Fruit fly (Drosophila melanogaster) whole organism, embryonic: ENCODE measurements around the gene Gr63a.
A peak's percentile ranks its signal among the peaks of the same experiment; 100 is the strongest.

Source experiments
- Atf-2 ChIP-seq: fragments of 200-800 bp; sonication (Bioruptor generic); optimal IDR thresholded peaks from 2 replicates; lab custom pipeline; 2016; ENCODE audit warnings: missing biosample characterization, missing genetic modification characterization
- B-H1 ChIP-seq: fragments of 200-800 bp; sonication (Bioruptor generic); IDR thresholded peaks from 3 replicates; pipeline ENCODE4 v1.3.6; 2022; ENCODE audit warnings: missing biosample characterization, missing genetic modification characterization
- B-H2 ChIP-seq: fragments of 200-800 bp; sonication (Bioruptor generic); optimal IDR thresholded peaks from 2 replicates; lab custom pipeline; 2018; ENCODE audit warnings: missing biosample characterization, mild to moderate bottlenecking, missing genetic modification characterization
- CG10147 ChIP-seq: fragments of 200-800 bp; sonication (Bioruptor generic); optimal IDR thresholded peaks from 2 replicates; lab custom pipeline; 2019; ENCODE audit warnings: missing biosample characterization, mild to moderate bottlenecking, missing genetic modification characterization, moderate library complexity
- CG10565 ChIP-seq: fragments of 200-800 bp; sonication (Bioruptor generic); optimal IDR thresholded peaks from 3 replicates; lab custom pipeline; 2016; ENCODE audit warnings: missing biosample characterization, mild to moderate bottlenecking, missing genetic modification characterization
- CG11247 ChIP-seq: fragments of 200-800 bp; sonication (Bioruptor generic); IDR thresholded peaks from 2 replicates; pipeline ENCODE4 v1.3.6; 2022; ENCODE audit warnings: missing biosample characterization, missing genetic modification characterization
- CG12299 ChIP-seq: fragments of 200-800 bp; sonication (Bioruptor generic); optimal IDR thresholded peaks from 2 replicates; lab custom pipeline; 2018; ENCODE audit warnings: missing biosample characterization, mild to moderate bottlenecking, missing genetic modification characterization
- CG14710 ChIP-seq: fragments of 200-800 bp; sonication (Bioruptor generic); optimal IDR thresholded peaks from 3 replicates; lab custom pipeline; 2019; ENCODE audit warnings: missing biosample characterization, mild to moderate bottlenecking, missing genetic modification characterization, moderate library complexity
- CG15269 ChIP-seq: fragments of 200-800 bp; sonication (Bioruptor generic); optimal IDR thresholded peaks from 2 replicates; lab custom pipeline; 2018; ENCODE audit warnings: missing biosample characterization, mild to moderate bottlenecking, missing genetic modification characterization, moderate library complexity
- CG1602 ChIP-seq: fragments of 200-800 bp; sonication (Bioruptor generic); optimal IDR thresholded peaks from 3 replicates; lab custom pipeline; 2016; ENCODE audit warnings: missing biosample characterization, missing genetic modification characterization
- CG16813 ChIP-seq: fragments of 200-800 bp; sonication (Bioruptor generic); IDR thresholded peaks from 3 replicates; pipeline ENCODE4 v1.3.6; 2022; ENCODE audit warnings: missing biosample characterization, missing genetic modification characterization; ENCODE audit not compliant: partially characterized antibody
- CG17829 ChIP-seq: fragments of 200-800 bp; optimal IDR thresholded peaks from 2 replicates; lab custom pipeline; 2019; ENCODE audit warnings: missing biosample characterization, mild to moderate bottlenecking, missing genetic modification characterization, moderate library complexity
- CG18262 ChIP-seq: fragments of 200-800 bp; optimal IDR thresholded peaks from 3 replicates; lab custom pipeline; 2019; ENCODE audit warnings: missing biosample characterization, mild to moderate bottlenecking, missing genetic modification characterization, moderate library complexity
- CG3281 ChIP-seq: fragments of 200-800 bp; sonication (Bioruptor generic); optimal IDR thresholded peaks from 3 replicates; lab custom pipeline; 2017; ENCODE audit warnings: missing biosample characterization, mild to moderate bottlenecking, missing genetic modification characterization
- CG33557 ChIP-seq: fragments of 200-800 bp; sonication (Bioruptor generic); optimal IDR thresholded peaks from 2 replicates; lab custom pipeline; 2019; ENCODE audit warnings: missing biosample characterization, mild to moderate bottlenecking, missing genetic modification characterization, moderate library complexity
- CG3838 ChIP-seq: fragments of 200-800 bp; sonication (Bioruptor generic); optimal IDR thresholded peaks from 3 replicates; lab custom pipeline; 2016; ENCODE audit warnings: missing biosample characterization, missing genetic modification characterization
- CG4854 ChIP-seq: fragments of 200-800 bp; sonication (Bioruptor generic); optimal IDR thresholded peaks from 2 replicates; lab custom pipeline; 2016; ENCODE audit warnings: missing biosample characterization, missing genetic modification characterization, inconsistent platforms
- CG7271 ChIP-seq: fragments of 200-800 bp; sonication (Bioruptor generic); optimal IDR thresholded peaks from 2 replicates; lab custom pipeline; 2018; ENCODE audit warnings: missing biosample characterization, mild to moderate bottlenecking, missing genetic modification characterization, moderate library complexity
- CG7357 ChIP-seq: fragments of 200-800 bp; sonication (Bioruptor generic); IDR thresholded peaks from 3 replicates; pipeline ENCODE4 v1.3.6; 2022; ENCODE audit warnings: missing biosample characterization, missing genetic modification characterization
- CG7372 ChIP-seq: fragments of 200-800 bp; sonication (Bioruptor generic); IDR thresholded peaks from 2 replicates; pipeline ENCODE4 v1.3.6; 2022; ENCODE audit warnings: missing biosample characterization, missing genetic modification characterization
- CG9215 ChIP-seq: fragments of 200-800 bp; sonication (Bioruptor generic); IDR thresholded peaks from 2 replicates; pipeline ENCODE4 v1.3.6; 2022; ENCODE audit warnings: missing biosample characterization, missing genetic modification characterization
- D19A ChIP-seq: fragments of 200-800 bp; optimal IDR thresholded peaks from 3 replicates; lab custom pipeline; 2019; ENCODE audit warnings: missing biosample characterization, mild to moderate bottlenecking, missing genetic modification characterization, moderate library complexity
- Dref ChIP-seq: fragments of 200-800 bp; sonication (Bioruptor generic); IDR thresholded peaks from 2 replicates; pipeline ENCODE4 v1.3.6; 2022; ENCODE audit warnings: missing biosample characterization, missing genetic modification characterization
- ERR ChIP-seq: fragments of 200-800 bp; sonication (Bioruptor generic); optimal IDR thresholded peaks from 2 replicates; lab custom pipeline; 2016; ENCODE audit warnings: missing biosample characterization, missing genetic modification characterization
- H2.0 ChIP-seq: fragments of 200-800 bp; sonication (Bioruptor generic); IDR thresholded peaks from 2 replicates; pipeline ENCODE4 v1.3.6; 2022; ENCODE audit warnings: missing biosample characterization, missing genetic modification characterization
- HmgZ ChIP-seq: fragments of 200-800 bp; sonication (Bioruptor generic); optimal IDR thresholded peaks from 2 replicates; lab custom pipeline; 2018; ENCODE audit warnings: missing biosample characterization, mild to moderate bottlenecking, missing genetic modification characterization
- Jarid2 ChIP-seq: fragments of 200-800 bp; sonication (Bioruptor generic); optimal IDR thresholded peaks from 3 replicates; lab custom pipeline; 2017; ENCODE audit warnings: mild to moderate bottlenecking, missing biosample characterization, missing genetic modification reagents, missing genetic modification characterization
- MESR4 ChIP-seq: fragments of 200-800 bp; sonication (Bioruptor generic); optimal IDR thresholded peaks from 2 replicates; lab custom pipeline; 2018; ENCODE audit warnings: missing biosample characterization, mild to moderate bottlenecking, missing genetic modification characterization, moderate library complexity
- Rfx ChIP-seq: fragments of 200-800 bp; sonication (Bioruptor generic); IDR thresholded peaks from 2 replicates; pipeline ENCODE4 v1.3.6; 2022; ENCODE audit warnings: missing biosample characterization, missing genetic modification characterization
- Rx ChIP-seq: fragments of 200-800 bp; sonication (Bioruptor generic); IDR thresholded peaks from 2 replicates; pipeline ENCODE4 v1.3.6; 2022; ENCODE audit warnings: missing biosample characterization, missing genetic modification characterization
- Six4 ChIP-seq: fragments of 200-800 bp; sonication (Bioruptor generic); optimal IDR thresholded peaks from 2 replicates; lab custom pipeline; 2016; ENCODE audit warnings: missing biosample characterization, missing genetic modification characterization
- amos ChIP-seq: fragments of 200-800 bp; sonication (Bioruptor generic); IDR thresholded peaks from 2 replicates; pipeline ENCODE4 v1.3.6; 2022; ENCODE audit warnings: missing biosample characterization, missing genetic modification characterization; ENCODE audit not compliant: partially characterized antibody
- ara ChIP-seq: fragments of 200-800 bp; sonication (Bioruptor generic); IDR thresholded peaks from 2 replicates; pipeline ENCODE4 v1.3.6; 2022; ENCODE audit warnings: missing biosample characterization, missing genetic modification characterization
- bsh ChIP-seq, 2 experiments: fragments of 200-800 bp; sonication (Bioruptor generic); optimal IDR thresholded peaks; 2 replicates each; lab custom pipeline; 2017 to 2018; ENCODE audit warnings: mild to moderate bottlenecking in 2 of 2, missing biosample characterization in 2 of 2, missing genetic modification characterization in 2 of 2, moderate library complexity in 1 of 2
- chinmo ChIP-seq: fragments of 200-800 bp; sonication (Bioruptor generic); IDR thresholded peaks from 4 replicates; pipeline ENCODE4 v1.3.6; 2022; ENCODE audit warnings: missing biosample characterization, missing genetic modification characterization; ENCODE audit not compliant: partially characterized antibody
- ci ChIP-seq: fragments of 200-800 bp; sonication (Bioruptor generic); IDR thresholded peaks from 3 replicates; pipeline ENCODE4 v1.3.6; 2022; ENCODE audit warnings: missing biosample characterization, missing genetic modification characterization
- emc ChIP-seq: fragments of 200-800 bp; sonication (Bioruptor generic); optimal IDR thresholded peaks from 2 replicates; lab custom pipeline; 2016; ENCODE audit warnings: missing biosample characterization, missing genetic modification characterization
- exex ChIP-seq: fragments of 200-800 bp; sonication (Bioruptor generic); optimal IDR thresholded peaks from 4 replicates; lab custom pipeline; 2018; ENCODE audit warnings: missing biosample characterization, mild to moderate bottlenecking, missing genetic modification characterization, moderate library complexity
- h ChIP-seq: fragments of >200 bp; optimal IDR thresholded peaks from 2 replicates; lab custom pipeline; 2017
- jing ChIP-seq: fragments of 200-800 bp; sonication (Bioruptor generic); optimal IDR thresholded peaks from 2 replicates; lab custom pipeline; 2018; ENCODE audit warnings: missing biosample characterization, mild to moderate bottlenecking, missing genetic modification characterization
- kay ChIP-seq: fragments of 200-800 bp; sonication (Bioruptor generic); optimal IDR thresholded peaks from 2 replicates; lab custom pipeline; 2016; ENCODE audit warnings: missing biosample characterization, missing genetic modification characterization
- knrl ChIP-seq: fragments of 200-800 bp; sonication (Bioruptor generic); IDR thresholded peaks from 3 replicates; pipeline ENCODE4 v1.3.6; 2022; ENCODE audit warnings: missing biosample characterization, missing genetic modification characterization; ENCODE audit not compliant: partially characterized antibody
- lilli ChIP-seq: fragments of 200-800 bp; sonication (Bioruptor generic); optimal IDR thresholded peaks from 3 replicates; lab custom pipeline; 2016; ENCODE audit warnings: missing biosample characterization, missing genetic modification characterization
- pho ChIP-seq: fragments of 200-800 bp; sonication (Bioruptor generic); optimal IDR thresholded peaks from 2 replicates; lab custom pipeline; 2016; ENCODE audit warnings: missing biosample characterization, missing genetic modification characterization
- pzg ChIP-seq: fragments of 200-800 bp; sonication (Bioruptor generic); optimal IDR thresholded peaks from 3 replicates; lab custom pipeline; 2018; ENCODE audit warnings: missing biosample characterization, mild to moderate bottlenecking, missing genetic modification characterization, moderate library complexity
- row ChIP-seq: fragments of 200-800 bp; sonication (Bioruptor generic); IDR thresholded peaks from 3 replicates; pipeline ENCODE4 v1.3.6; 2022; ENCODE audit warnings: missing biosample characterization, missing genetic modification characterization
- shn ChIP-seq: fragments of 200-800 bp; sonication (Bioruptor generic); optimal IDR thresholded peaks from 3 replicates; lab custom pipeline; 2016; ENCODE audit warnings: missing biosample characterization, missing genetic modification characterization
- sim ChIP-seq: fragments of 200-800 bp; sonication (Bioruptor generic); IDR thresholded peaks from 2 replicates; pipeline ENCODE4 v1.3.6; 2022; ENCODE audit warnings: missing biosample characterization, missing genetic modification characterization
- slbo ChIP-seq: fragments of 200-800 bp; sonication (Bioruptor generic); IDR thresholded peaks from 2 replicates; pipeline ENCODE4 v1.3.6; 2022; ENCODE audit warnings: missing biosample characterization, missing genetic modification characterization
- sob ChIP-seq: fragments of 200-800 bp; sonication (Bioruptor generic); IDR thresholded peaks from 2 replicates; pipeline ENCODE4 v1.3.6; 2022; ENCODE audit warnings: missing biosample characterization, missing genetic modification characterization

The Gr63a gene

DNA sequence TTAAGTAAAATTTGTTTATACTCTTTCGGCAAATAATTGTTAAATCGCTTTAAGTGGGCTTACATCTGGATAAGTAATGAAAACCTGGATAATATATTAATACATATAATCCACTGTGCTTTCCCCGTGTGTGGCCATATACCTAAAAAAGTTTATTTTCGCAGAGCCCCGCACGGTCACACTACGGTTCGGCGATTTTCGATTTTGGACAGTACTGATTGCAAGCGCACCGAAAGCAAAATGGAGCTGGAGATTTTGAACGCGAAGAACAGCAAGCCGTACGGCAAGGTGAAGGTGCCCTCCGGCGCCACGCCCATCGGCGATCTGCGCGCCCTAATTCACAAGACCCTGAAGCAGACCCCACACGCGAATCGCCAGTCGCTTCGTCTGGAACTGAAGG is 6.9 kb upstream of the Gr63a start, which contains the start of gene Sc2 (continued):
- TF ChIP-seq Six4 (GFP tag; lab: Kevin White, UChicago) (no peak), ara (GFP tag; lab: Robert Waterston, UW) (0 out of 2 replicates have a peak, but pooled peaks have one; percentile 22), D19A (tag; lab: Kevin White, UChicago) (no peak), Atf-2 (GFP tag; lab: Kevin White, UChicago) (no peak), jing (GFP tag; lab: Kevin White, UChicago) (no peak), CG11247 (GFP tag; lab: Robert Waterston, UW) (0 out of 2 replicates have a peak, but pooled peaks have one; percentile 21), exex (tag; lab: Kevin White, UChicago) (no peak), CG12299 (no peak), ci (GFP tag; lab: Robert Waterston, UW) (0 out of 3 replicates have a peak, but pooled peaks have one; percentile 9), CG18262 (tag; lab: Kevin White, UChicago) (no peak), knrl (GFP tag; lab: Robert Waterston, UW) (no peak), CG16813 (GFP tag; lab: Robert Waterston, UW) (0 out of 3 replicates have a peak, but pooled peaks have one; percentile 16), CG1602 (GFP tag; lab: Kevin White, UChicago) (no peak), CG3281 (GFP tag; lab: Kevin White, UChicago) (no peak), CG10147 (GFP tag; lab: Kevin White, UChicago) (no peak), CG4854 (GFP tag; lab: Kevin White, UChicago) (no peak), emc (no peak), MESR4 (GFP tag; lab: Kevin White, UChicago) (peak; percentile 65), lilli (peak; percentile 41), amos (peak; percentile 38; the same call in 1 of the 2 replicates), CG3838 (no peak), slbo (GFP tag; lab: Robert Waterston, UW) (peak; percentile 53; the same call in 1 of the 2 replicates), CG7271 (tag; lab: Kevin White, UChicago) (no peak), chinmo (GFP tag; lab: Robert Waterston, UW) (0 out of 4 replicates have a peak, but pooled peaks have one; percentile 14), Rfx (GFP tag; lab: Robert Waterston, UW) (peak; percentile 66), CG10565 (no peak), Rx (0 out of 2 replicates have a peak, but pooled peaks have one; percentile 5), shn (GFP tag; lab: Kevin White, UChicago) (no peak), kay (GFP tag; lab: Kevin White, UChicago) (no peak), HmgZ (tag; lab: Kevin White, UChicago) (peak; percentile 14), bsh (GFP tag; optimal IDR thresholded peaks at IDR 0.05; lab: Kevin White, UChicago) (no peak), pzg (GFP tag; lab: Kevin White, UChicago) (peak; percentile 49), CG33557 (GFP tag; lab: Kevin White, UChicago) (no peak), CG9215 (GFP tag; lab: Robert Waterston, UW) (no peak), CG14710 (tag; lab: Kevin White, UChicago) (no peak), H2.0 (GFP tag; lab: Robert Waterston, UW) (0 out of 2 replicates have a peak, but pooled peaks have one; percentile 5), B-H1 (no peak), Dref (GFP tag; lab: Robert Waterston, UW) (0 out of 2 replicates have a peak, but pooled peaks have one; percentile 12), CG15269 (tag; lab: Kevin White, UChicago) (peak; percentile 2), sob (GFP tag; lab: Robert Waterston, UW) (no peak), CG17829 (no peak), B-H2 (GFP tag; lab: Kevin White, UChicago) (peak; percentile 30), Jarid2 (GFP tag; lab: Kevin White, UChicago) (peak; percentile 62), sim (GFP tag; lab: Robert Waterston, UW) (0 out of 2 replicates have a peak, but pooled peaks have one; percentile 50), CG7357 (GFP tag; lab: Robert Waterston, UW) (0 out of 3 replicates have a peak, but pooled peaks have one; percentile 4), h (lab: Kevin White, UChicago) (no peak), pho (no peak), ERR (GFP tag; lab: Kevin White, UChicago) (peak; percentile 49), row (peak; percentile 81), CG7372 (no peak)
